Comparison of ENCODE assay signal across 1 worm cellular context in the genomic region with DNA sequence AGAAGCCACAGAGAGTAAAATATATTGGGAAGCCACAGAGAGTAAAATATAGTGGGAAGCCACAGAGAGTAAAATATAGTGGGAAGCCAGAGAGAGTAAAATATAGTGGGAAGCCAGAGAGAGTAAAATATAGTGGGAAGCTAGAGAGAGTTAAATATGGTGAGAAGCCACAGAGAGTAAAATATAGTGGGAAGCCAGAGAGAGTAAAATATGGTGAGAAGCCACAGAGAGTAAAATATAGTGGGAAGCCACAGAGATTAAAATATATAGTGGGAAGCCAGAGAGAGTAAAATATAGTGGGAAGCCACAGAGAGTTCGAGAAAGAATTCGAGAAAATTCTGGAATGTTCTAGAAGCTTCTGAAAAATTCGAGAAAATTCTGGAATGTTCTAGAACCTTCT.
A peak's percentile ranks its signal among the peaks of the same experiment; 100 is the strongest.
TF ChIP-seq lines count a peak whose summit lies in the region.

No protein-coding gene starts in this region.

TF ChIP-seq in whole organism, late embryonic, 69 proteins besides CTCF, POLR2A, EP300 and RAD21 (continued from another document):
- TF ChIP-seq pat-9 (tag; optimal IDR thresholded peaks at IDR 0.05; lab: Kevin White, UChicago) (peak; percentile 89), madf-2 (tag; optimal IDR thresholded peaks at IDR 0.05; lab: Kevin White, UChicago) (peak; percentile 97), ceh-31 (tag; optimal IDR thresholded peaks at IDR 0.05; lab: Kevin White, UChicago) (peak; percentile 81), K02D7.2 (tag; optimal IDR thresholded peaks at IDR 0.05; lab: Kevin White, UChicago) (peak; percentile 84), T23F11.4 (GFP tag; optimal IDR thresholded peaks at IDR 0.05; lab: Kevin White, UChicago) (peak; percentile 56), C08G9.2 (tag; optimal IDR thresholded peaks at IDR 0.05; lab: Kevin White, UChicago) (peak; percentile 76), hlh-13 (GFP tag; optimal IDR thresholded peaks at IDR 0.05; lab: Kevin White, UChicago) (peak; percentile 95), che-1 (tag; optimal IDR thresholded peaks at IDR 0.05; lab: Kevin White, UChicago) (peak; percentile 84), mec-3 (tag; optimal IDR thresholded peaks at IDR 0.05; lab: Kevin White, UChicago; ENCODE audit: borderline replicate concordance) (peak; percentile 76), syd-9 (tag; optimal IDR thresholded peaks at IDR 0.05; lab: Kevin White, UChicago) (peak; percentile 63), lim-6 (tag; optimal IDR thresholded peaks at IDR 0.05; lab: Kevin White, UChicago) (peak; percentile 91), rnt-1 (tag; optimal IDR thresholded peaks at IDR 0.05; lab: Kevin White, UChicago) (peak; percentile 65), ets-4 (tag; optimal IDR thresholded peaks at IDR 0.05; lab: Kevin White, UChicago) (peak; percentile 83), elt-4 (tag; optimal IDR thresholded peaks at IDR 0.05; lab: Kevin White, UChicago) (peak; percentile 97), F13H6.1 (tag; optimal IDR thresholded peaks at IDR 0.05; lab: Kevin White, UChicago) (peak; percentile 79), ref-2 (tag; optimal IDR thresholded peaks at IDR 0.05; lab: Kevin White, UChicago) (peak; percentile 53), sdc-2 (tag; optimal IDR thresholded peaks at IDR 0.05; lab: Kevin White, UChicago) (peak; percentile 72), sox-4 (tag; optimal IDR thresholded peaks at IDR 0.05; lab: Kevin White, UChicago) (peak; percentile 94), ceh-19 (GFP tag; optimal IDR thresholded peaks at IDR 0.05; lab: Kevin White, UChicago) (peak; percentile 91), fkh-6 (tag; optimal IDR thresholded peaks at IDR 0.05; lab: Kevin White, UChicago) (peak; percentile 90), fax-1 (tag; optimal IDR thresholded peaks at IDR 0.05; lab: Kevin White, UChicago) (peak; percentile 79), ceh-34 (tag; optimal IDR thresholded peaks at IDR 0.05; lab: Kevin White, UChicago) (peak; percentile 84), ceh-18 (tag; optimal IDR thresholded peaks at IDR 0.05; lab: Kevin White, UChicago) (peak; percentile 34), ztf-16 (tag; optimal IDR thresholded peaks at IDR 0.05; lab: Kevin White, UChicago) (peak; percentile 42), hlh-8 (tag; optimal IDR thresholded peaks at IDR 0.05; lab: Kevin White, UChicago) (peak; percentile 91), C38D4.7 (GFP tag; optimal IDR thresholded peaks at IDR 0.05; lab: Kevin White, UChicago) (peak; percentile 66), eyg-1 (tag; optimal IDR thresholded peaks at IDR 0.05; lab: Kevin White, UChicago) (peak; percentile 57), zip-5 (tag; optimal IDR thresholded peaks at IDR 0.05; lab: Kevin White, UChicago) (peak; percentile 34), tbx-2 (tag; optimal IDR thresholded peaks at IDR 0.05; lab: Kevin White, UChicago) (peak; percentile 97), ceh-2 (tag; optimal IDR thresholded peaks at IDR 0.05; lab: Kevin White, UChicago) (peak; percentile 45), hlh-6 (tag; optimal IDR thresholded peaks at IDR 0.05; lab: Kevin White, UChicago) (peak; percentile 88), ceh-48 (tag; optimal IDR thresholded peaks at IDR 0.05; lab: Kevin White, UChicago) (peak; percentile 74)
